Fruit fly (Drosophila melanogaster): ENCODE data around the gene CG15020.

CG15020 gene

DNA sequence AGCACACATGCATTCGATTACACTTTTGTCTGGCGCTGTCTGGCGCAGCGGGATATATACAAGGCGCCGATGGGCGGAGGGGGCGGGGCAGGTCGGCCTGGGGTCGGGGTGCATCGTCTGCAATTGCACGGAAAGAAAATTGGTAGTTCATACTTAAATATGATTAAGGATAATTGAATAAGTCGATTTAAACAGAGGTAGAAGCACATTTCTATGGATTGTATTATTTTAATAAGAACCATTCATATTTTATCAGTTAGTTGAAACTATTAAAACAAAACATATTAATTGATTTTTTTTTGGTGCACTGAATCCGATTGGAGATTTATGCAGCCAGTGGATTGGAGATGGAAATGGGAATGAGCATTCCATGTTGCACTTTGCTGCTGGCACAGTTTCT is 21.6 kb upstream of the CG15020 start (continued):
- TF ChIP-seq CG10462 (GFP tag; optimal IDR thresholded peaks at IDR 0.05) (no peak), CG32772 (GFP tag; IDR thresholded peaks at IDR 0.05) (no peak), CG4730 (GFP tag; IDR thresholded peaks at IDR 0.05) (no peak), CG8388 (GFP tag; optimal IDR thresholded peaks at IDR 0.05) (peak; percentile 13), CG10979 (tag; optimal IDR thresholded peaks at IDR 0.05) (peak; percentile 67), Atf-2 (GFP tag; optimal IDR thresholded peaks at IDR 0.05) (no peak), phol (tag; optimal IDR thresholded peaks at IDR 0.05) (peak; percentile 34), CG17328 (GFP tag; IDR thresholded peaks at IDR 0.05) (peak; percentile 40; the same call in 1 of the 2 replicates), btn (GFP tag; optimal IDR thresholded peaks at IDR 0.05) (no peak), dmrt99B (tag; optimal IDR thresholded peaks at IDR 0.05) (peak; percentile 41), Ets97D (GFP tag; optimal IDR thresholded peaks at IDR 0.05) (no peak), CG3281 (GFP tag; optimal IDR thresholded peaks at IDR 0.05) (no peak), E2f2 (GFP tag; IDR thresholded peaks at IDR 0.05) (no peak), al (GFP tag; IDR thresholded peaks at IDR 0.05) (no peak), CG12391 (tag; optimal IDR thresholded peaks at IDR 0.05) (peak; percentile 24), CG10366 (GFP tag; IDR thresholded peaks at IDR 0.05) (peak; percentile 34; the same call in 1 of the 2 replicates), gfzf (GFP tag; optimal IDR thresholded peaks at IDR 0.05) (no peak), nerfin-1 (tag; optimal IDR thresholded peaks at IDR 0.05) (no peak), CG13296 (GFP tag; optimal IDR thresholded peaks at IDR 0.05) (no peak), sens-2 (GFP tag; IDR thresholded peaks at IDR 0.05) (no peak), vvl (GFP tag; IDR thresholded peaks at IDR 0.05) (peak; percentile 42; the same call in 1 of the 2 replicates), zfh1 (GFP tag; IDR thresholded peaks at IDR 0.05) (peak; percentile 35; the same call in 1 of the 3 replicates), hkb (optimal IDR thresholded peaks at IDR 0.05) (no peak), hkb (GFP tag; IDR thresholded peaks at IDR 0.05) (no peak), CG1603 (tag; optimal IDR thresholded peaks at IDR 0.05) (peak; percentile 41), CG14014 (GFP tag; IDR thresholded peaks at IDR 0.05) (no peak), ci (GFP tag; IDR thresholded peaks at IDR 0.05) (0 out of 3 replicates have a peak, but pooled peaks have one; percentile 36), kni (GFP tag; optimal IDR thresholded peaks at IDR 0.05) (no peak), CG34376 (GFP tag; optimal IDR thresholded peaks at IDR 0.05) (no peak), CG4854 (GFP tag; optimal IDR thresholded peaks at IDR 0.05) (no peak), CG6689 (GFP tag; IDR thresholded peaks at IDR 0.05) (peak; percentile 28; the same call in 1 of the 2 replicates), CG15073 (GFP tag; optimal IDR thresholded peaks at IDR 0.05) (no peak), CG10147 (GFP tag; optimal IDR thresholded peaks at IDR 0.05) (no peak), CG3726 (GFP tag; IDR thresholded peaks at IDR 0.05) (no peak), CG7556 (GFP tag; optimal IDR thresholded peaks at IDR 0.05) (no peak), CG2889 (GFP tag; IDR thresholded peaks at IDR 0.05) (no peak), so (GFP tag; IDR thresholded peaks at IDR 0.05) (no peak), esg (GFP tag; conservative IDR thresholded peaks at IDR 0.05) (0 out of 2 replicates have a peak, but pooled peaks have one; percentile 14), Bdp1 (GFP tag; optimal IDR thresholded peaks at IDR 0.05) (no peak), bbx (GFP tag; IDR thresholded peaks at IDR 0.05; ENCODE audit: partially characterized antibody) (no peak), CG1529 (GFP tag; optimal IDR thresholded peaks at IDR 0.05) (peak; percentile 39), row (GFP tag; IDR thresholded peaks at IDR 0.05) (peak; percentile 26; the same call in 1 of the 3 replicates), CG12659 (GFP tag; optimal IDR thresholded peaks at IDR 0.05) (no peak), Hr3 (GFP tag; optimal IDR thresholded peaks at IDR 0.05) (no peak), knrl (GFP tag; IDR thresholded peaks at IDR 0.05; ENCODE audit: partially characterized antibody) (no peak), CG14050 (GFP tag; IDR thresholded peaks at IDR 0.05) (no peak), MESR4 (GFP tag; optimal IDR thresholded peaks at IDR 0.05) (no peak), prd (optimal IDR thresholded peaks at IDR 0.05) (no peak), prd (GFP tag; IDR thresholded peaks at IDR 0.05) (peak; percentile 60; the same call in 2 of the 3 replicates), dati (GFP tag; IDR thresholded peaks at IDR 0.05) (no peak), CG2712 (tag; optimal IDR thresholded peaks at IDR 0.05) (peak; percentile 46), onecut (GFP tag; IDR thresholded peaks at IDR 0.05) (no peak)

All from whole organism, embryonic.